Worm (Caenorhabditis elegans): ENCODE data around the gene scl-21.

ce11 chrV:19520130-19520529, 24.6 kb upstream of the scl-21 start:
- TF ChIP-seq tra-1 (GFP tag; IDR thresholded peaks at IDR 0.05) = 0 out of 2 replicates have a peak, but pooled peaks have one; percentile 23
- TF ChIP-seq ceh-32 (tag; optimal IDR thresholded peaks at IDR 0.05; ENCODE audit: poor library complexity) = no peak
- no peak for TF ChIP-seq nhr-102 (tag; optimal IDR thresholded peaks at IDR 0.05)
- no peak for TF ChIP-seq unc-62 (GFP tag; optimal IDR thresholded peaks at IDR 0.05 in 1 of 2)
- TF ChIP-seq unc-62 (tag; optimal IDR thresholded peaks at IDR 0.05) = no peak
- TF ChIP-seq ama-1 (optimal IDR thresholded peaks at IDR 0.05) = peak; percentile 15
- TF ChIP-seq lin-13 (GFP tag; optimal IDR thresholded peaks at IDR 0.05) = no peak
- no peak for TF ChIP-seq lsy-2 (tag; optimal IDR thresholded peaks at IDR 0.05)
- TF ChIP-seq zag-1 (tag; optimal IDR thresholded peaks at IDR 0.05) = no peak
- 0 out of 2 replicates have a peak, but pooled peaks have one; percentile 21 for TF ChIP-seq F26F4.8 (GFP tag; conservative IDR thresholded peaks at IDR 0.05)
- TF ChIP-seq ceh-44 (GFP tag; IDR thresholded peaks at IDR 0.05) = no peak
- TF ChIP-seq madf-9 (GFP tag; conservative IDR thresholded peaks at IDR 0.05) = 0 out of 2 replicates have a peak, but pooled peaks have one; percentile 33
- TF ChIP-seq nhr-6 (tag; optimal IDR thresholded peaks at IDR 0.05) = no peak
- no peak for TF ChIP-seq nhr-76 (tag; optimal IDR thresholded peaks at IDR 0.05)
